Fruit fly (Drosophila melanogaster) S2 (cell line): Measurements from ENCODE around the gene Ance-3.

Experiments used
- CG8478 ChIP-seq: fragments of >200 bp; optimal IDR thresholded peaks from 2 replicates; lab custom pipeline; 2018
- CTCF ChIP-seq, 2 experiments: fragments of >200 bp; optimal IDR thresholded peaks; 2 replicates each; lab custom pipeline; 2018

Ance-3 gene

DNA sequence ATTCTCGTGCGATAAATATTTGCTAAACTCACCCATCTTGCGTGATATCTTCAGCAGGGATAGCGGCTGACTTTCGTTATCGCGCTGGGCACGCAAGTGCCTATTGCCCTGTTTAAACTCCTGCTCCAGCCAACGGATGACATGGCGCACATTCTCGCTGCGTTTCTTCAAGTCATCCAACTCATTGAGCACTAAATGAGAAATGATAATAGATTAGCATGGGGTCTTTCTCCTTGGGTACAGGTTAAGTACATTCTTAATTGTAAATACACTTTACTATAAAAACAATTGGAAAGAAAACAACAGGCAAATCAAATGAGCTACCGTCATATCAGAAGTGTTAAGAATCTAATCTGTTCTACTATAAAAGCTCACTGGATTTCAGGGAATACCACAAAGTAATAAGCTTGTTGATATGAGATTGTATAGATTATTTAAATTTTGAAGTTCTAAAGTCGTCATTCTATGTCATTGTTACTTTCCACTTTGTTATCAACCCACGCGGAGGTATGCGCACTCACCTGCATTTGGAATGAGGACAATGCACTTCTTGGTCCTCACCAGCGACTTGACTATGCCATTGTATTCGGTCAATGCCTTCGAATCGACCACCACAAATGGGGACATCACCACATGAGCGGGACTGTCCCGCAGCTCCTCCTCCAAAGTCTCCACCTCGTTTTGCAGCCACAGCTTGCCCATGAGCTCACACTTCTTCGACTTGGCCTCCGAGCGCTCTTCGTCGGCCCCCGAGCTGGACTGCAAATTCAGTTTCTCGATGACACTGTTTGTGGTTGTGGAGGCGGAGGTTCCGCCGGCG, 14.2 kb upstream of the Ance-3 start:
- TF ChIP-seq CTCF (optimal IDR thresholded peaks at IDR 0.05; lab: Kevin White, UChicago), result no peak
- no peak for TF ChIP-seq CG8478

DNA sequence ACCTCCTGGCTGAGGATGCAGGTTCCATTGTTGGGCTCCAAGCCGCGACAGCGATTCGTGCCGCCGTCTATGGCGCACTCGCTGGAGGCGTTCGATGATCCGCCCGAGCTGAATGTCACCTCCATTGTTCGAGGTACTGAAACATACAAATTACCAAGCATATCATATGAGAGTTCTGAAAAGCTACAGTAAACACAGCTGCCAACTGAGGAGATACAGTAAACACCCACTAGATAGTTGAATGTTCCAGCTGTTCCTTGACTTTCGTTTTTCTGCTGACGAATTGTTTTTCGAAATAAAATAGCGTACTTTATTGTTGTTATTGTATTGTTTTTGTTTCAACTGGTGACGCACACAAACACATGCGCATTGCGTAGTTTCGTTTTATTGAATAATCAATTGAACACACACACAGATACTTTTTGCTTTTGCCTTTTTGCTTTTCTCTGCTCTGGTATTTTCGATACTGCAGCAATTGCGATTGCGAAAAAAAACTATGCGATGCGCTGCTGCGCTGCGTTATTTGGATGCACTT, 10.7 kb upstream of the Ance-3 start:
- no peak for TF ChIP-seq CG8478
- no peak for TF ChIP-seq CTCF (optimal IDR thresholded peaks at IDR 0.05; lab: Kevin White, UChicago)

DNA sequence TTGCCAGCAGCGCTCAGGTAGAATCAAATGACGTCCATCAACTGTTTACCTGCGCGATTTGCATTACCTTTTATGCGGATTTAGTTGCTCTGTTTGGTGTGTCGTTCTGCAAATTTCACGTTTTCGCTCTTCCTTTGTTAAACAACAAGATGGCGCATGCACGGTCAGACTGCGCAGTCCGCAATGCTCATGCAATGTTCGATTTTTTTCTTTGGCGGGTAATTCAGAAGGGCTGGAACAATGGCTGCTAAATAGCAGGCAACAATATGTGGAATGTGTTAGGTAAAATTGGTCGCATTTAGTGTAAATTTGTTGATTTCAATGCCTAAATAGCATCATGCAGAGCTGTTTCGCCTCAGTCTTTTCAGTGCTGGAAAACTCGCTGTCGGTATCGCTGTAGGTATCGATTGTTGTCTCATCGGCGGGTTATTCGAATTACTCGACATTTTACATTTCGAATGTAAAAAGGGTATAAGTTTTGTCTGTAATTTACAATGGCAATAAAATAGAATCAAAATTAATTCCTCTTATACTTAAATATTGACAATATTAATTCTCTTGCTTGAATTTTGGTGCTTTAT, 10.1 kb upstream of the Ance-3 start, which contains the start of gene Smg5:
TSS of gene Smg5 (minus strand) at position 331 of the 581 bp plus-strand sequence.
- no peak for TF ChIP-seq CG8478
- TF ChIP-seq CTCF (optimal IDR thresholded peaks at IDR 0.05; lab: Kevin White, UChicago), result peak; percentile 32 to 51

DNA sequence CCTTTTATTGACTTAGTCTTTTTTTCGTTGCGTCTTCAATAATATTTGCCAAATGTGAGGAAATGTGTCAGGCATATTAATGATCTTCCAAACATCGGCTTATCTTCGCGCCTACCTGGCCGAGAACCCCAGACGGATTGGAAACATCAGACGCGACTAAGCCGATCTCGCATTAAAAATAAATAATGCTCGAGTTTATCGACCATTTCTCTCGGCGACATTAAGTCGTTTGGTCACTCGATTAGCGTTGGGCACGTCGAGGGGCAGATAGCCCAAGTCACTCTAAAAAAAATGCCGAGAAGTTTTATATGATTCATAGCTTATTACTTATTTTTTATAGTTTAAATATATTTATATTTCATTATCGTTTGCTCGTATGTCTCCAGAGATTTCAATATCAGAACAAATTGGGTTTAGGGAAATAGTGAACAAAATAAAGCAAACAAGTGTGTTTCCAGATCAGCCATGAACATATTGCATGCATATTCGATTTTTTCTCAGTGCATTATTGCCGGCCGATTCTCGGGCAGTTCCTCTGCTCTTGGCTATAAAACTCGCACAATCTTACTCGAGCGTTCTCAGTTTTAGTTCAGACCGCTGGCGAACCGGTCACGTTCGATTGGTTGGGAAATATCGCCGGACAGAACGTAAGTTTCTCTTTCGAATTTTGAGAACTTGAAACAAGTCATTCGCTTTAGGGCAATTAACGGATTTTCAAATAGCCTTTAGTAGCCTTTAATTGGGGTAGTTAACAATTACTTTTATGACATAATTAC, 9.3 kb upstream of the Ance-3 start, which contains the start of gene Ance:
TSS of gene Ance (plus strand) at position 574 of the 776 bp plus-strand sequence.
- TF ChIP-seq CG8478 (no peak), CTCF (optimal IDR thresholded peaks at IDR 0.05; lab: Kevin White, UChicago) (no peak)

DNA sequence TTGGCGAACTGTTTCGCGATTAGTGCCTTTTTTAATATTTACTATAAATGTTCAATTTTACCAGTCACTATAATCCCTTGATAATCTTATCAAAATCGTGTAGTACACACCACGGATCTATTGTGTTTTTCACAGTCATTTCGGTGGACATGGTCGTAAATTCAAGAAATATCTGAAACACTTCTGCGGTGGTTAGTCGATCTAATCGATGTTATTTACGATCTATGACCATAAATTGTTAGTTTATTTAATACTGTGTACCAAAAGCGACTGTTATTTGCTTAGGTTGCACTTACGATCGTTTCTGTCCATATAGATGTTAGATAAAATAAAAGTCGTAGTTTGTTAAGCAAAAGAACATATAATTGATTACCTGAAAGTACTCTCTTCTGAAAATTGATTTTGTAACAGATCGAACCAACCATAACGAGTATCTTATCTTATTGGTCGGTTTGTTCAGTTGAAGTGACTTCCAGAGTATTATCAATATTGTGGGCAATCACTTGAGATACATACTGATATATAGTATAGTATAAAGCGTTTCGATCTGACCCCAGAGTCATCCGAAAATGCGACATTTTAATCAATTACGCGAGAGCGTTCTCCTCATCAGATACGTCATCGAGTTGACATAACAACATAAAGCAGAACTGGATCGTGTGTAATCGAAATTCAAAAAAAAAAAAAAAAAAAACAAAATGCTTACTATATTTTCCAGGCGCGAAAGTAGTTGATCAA, 8.5 kb upstream of the Ance-3 start:
- TF ChIP-seq CTCF (optimal IDR thresholded peaks at IDR 0.05; lab: Kevin White, UChicago) (no peak), CG8478 (no peak)

DNA sequence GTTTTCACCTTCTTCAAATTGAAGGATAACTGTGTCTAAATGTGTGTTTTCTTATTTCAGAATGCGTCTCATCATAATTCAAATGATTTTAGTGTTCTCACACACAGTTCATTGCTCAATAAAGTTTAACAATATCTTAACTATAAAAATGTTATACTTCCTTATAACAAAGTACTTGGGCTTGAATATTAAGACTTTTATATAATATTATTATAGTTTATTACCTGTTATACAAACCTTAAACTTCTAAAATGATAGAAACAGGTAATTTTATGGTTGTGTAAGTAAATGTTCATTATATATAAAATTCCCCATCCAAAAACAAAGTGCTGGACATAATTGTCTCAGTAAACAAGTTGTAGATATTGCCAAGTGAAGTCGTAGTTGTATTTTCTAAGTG, 5.5 kb upstream of the Ance-3 start, which contains the start of gene Ance-2:
TSS of gene Ance-2 (plus strand) at position 301 of the 400 bp plus-strand sequence.
- no peak for TF ChIP-seq CG8478
- TF ChIP-seq CTCF (optimal IDR thresholded peaks at IDR 0.05; lab: Kevin White, UChicago), result no peak

DNA sequence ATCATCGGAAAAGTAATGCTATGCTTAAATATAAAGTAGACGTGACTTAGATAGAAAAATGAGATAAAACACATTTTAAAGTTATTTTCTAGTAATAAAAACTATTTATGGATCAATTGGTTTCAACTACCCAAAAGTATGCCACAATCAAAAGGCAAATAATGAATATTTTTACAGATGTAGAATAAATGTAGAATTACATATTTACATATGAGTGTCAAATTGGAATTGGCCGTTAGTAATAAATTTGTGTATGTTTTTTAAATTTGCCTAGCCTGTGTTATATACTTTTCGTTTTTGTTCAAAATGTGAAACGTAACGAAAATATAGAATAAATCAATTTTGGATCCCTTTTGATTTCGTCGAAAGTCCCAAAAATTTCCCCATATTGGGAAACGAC, 2.7 kb upstream of the Ance-3 start, which contains the start of gene Acyp:
TSS of gene Acyp (plus strand) at position 301 of the 400 bp plus-strand sequence.
- TF ChIP-seq CG8478, result no peak
- no peak for TF ChIP-seq CTCF (optimal IDR thresholded peaks at IDR 0.05; lab: Kevin White, UChicago)

DNA sequence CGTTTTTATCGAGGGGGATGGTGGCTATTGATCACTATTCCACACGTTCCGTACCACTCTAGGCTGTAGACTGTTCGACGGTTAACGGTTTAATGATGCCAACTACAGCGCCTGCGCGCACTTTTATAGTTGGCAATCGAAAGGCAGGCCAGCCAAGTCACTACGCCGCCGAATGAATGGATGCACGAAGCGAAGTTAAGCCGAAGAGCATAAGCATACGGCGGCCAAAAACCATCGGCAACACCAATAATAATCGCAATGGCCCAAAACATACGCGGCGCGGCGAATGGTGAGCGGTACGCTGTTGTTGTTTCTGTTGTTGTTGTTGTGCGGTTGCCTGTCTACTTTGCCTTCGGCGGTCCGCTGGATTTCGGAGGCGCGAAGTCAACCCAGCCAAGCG, 8.9 kb downstream of the Ance-3 start, which contains the start of gene Vajk1:
TSS of gene Vajk1 (minus strand) at position 101 of the 400 bp plus-strand sequence.
- TF ChIP-seq CTCF (optimal IDR thresholded peaks at IDR 0.05; lab: Kevin White, UChicago) (no peak), CG8478 (no peak)

DNA sequence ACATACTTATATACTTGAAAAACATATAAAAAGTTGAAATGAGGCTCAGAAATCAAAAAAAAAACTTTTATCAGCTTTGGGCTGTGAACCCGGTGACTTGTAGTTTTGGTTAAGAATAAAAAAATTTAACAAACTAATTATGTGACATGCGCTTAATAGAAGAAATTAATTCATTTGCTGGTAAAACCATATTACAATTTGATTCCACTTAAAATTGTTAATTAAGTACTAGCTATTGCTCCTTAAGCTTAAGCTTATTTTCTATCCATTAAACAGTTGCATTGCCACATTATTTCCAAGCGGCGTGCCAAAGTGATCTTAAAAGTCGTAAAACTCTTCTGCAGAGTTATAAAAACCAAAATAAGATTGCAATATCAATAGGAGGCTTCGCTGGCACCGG, 9.5 kb downstream of the Ance-3 start:
- TF ChIP-seq CG8478, result no peak
- TF ChIP-seq CTCF (optimal IDR thresholded peaks at IDR 0.05; lab: Kevin White, UChicago), result no peak

DNA sequence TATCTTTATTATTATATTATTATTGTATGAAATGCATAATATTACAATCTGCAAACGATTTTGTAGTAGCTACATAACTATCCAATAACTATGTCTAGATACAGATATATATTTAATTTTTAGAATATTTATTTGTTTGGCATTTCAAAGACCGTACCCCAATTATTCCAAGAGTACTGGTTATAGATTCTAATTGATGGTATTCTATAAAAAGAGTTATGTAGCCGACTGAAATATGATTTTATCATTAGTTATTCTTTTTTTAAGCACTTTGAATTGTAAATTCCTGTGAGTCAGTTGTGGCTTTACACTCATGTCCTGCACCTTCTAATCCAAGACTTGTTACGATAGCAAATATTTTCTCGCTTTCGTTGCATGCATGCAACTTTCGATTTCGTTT, 11.2 kb downstream of the Ance-3 start:
- TF ChIP-seq CG8478 (no peak), CTCF (optimal IDR thresholded peaks at IDR 0.05; lab: Kevin White, UChicago) (no peak)

DNA sequence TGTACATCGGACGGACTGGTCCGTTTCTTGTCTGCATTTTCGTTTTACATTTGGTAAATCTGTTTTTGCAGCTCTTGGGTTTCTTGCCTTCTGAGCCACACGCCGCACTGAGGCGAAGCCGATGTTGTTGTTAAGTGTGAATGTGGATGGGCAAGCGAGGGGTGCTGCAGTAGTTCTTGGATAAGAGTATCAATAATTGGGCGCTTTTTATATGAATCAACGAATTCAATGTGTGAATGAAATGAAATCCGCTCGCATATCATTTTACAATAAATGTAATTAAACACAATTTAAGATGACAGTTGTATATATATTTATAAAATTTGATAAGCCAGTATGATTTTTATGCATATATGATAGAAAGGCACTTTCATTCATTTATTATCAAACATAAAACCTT, 13.9 kb downstream of the Ance-3 start:
- TF ChIP-seq CTCF (optimal IDR thresholded peaks at IDR 0.05; lab: Kevin White, UChicago), result no peak
- TF ChIP-seq CG8478, result no peak

DNA sequence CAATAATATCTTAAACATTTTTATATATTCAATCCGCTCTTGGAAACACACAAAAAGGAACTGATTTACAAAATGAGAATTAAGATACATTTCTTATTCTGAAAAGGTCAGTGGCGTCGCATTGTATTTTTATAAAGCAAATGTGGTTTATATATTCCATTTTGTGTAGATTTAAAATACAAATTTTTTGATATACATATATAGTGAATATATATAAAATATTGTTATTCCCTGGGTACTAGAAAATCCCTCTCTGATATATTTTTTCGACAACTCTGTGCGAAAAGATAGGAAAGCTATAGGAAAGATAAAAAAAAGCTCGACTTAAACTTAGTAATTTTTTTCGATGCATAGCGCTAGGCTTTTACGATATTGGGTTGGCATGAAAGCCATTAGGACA, 16.8 kb downstream of the Ance-3 start, which contains the start of gene CG42711:
TSS of gene CG42711 (minus strand) at position 45 of the 400 bp plus-strand sequence.
- TF ChIP-seq CG8478 (no peak), CTCF (optimal IDR thresholded peaks at IDR 0.05; lab: Kevin White, UChicago) (no peak)

DNA sequence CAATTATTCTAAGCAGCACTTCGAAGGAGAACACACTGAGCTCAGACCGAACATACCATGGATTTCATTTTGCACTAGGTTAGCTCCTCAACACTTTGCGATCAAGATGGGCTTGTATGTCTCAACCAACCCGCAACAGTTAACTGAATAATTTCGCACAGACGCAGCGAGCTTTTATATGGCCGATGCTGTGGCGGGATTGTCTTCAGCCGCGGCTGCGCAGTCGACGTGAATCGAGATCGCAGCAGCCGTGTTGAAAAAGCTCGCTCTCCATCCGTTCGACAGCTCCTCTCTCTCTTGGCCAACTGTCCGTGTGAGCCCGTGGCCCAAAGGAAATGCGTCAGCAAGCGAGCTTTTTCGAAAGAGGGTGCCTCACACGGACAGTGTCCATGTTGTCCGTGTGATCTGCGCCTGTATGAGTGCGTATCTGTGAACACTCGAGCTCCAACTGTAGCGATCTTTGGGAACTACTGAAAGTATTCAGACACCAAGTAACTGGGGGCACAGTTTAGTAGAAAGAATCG, 20.1 kb downstream of the Ance-3 start, which contains the start of gene Vajk2:
TSS of gene Vajk2 (minus strand) at position 151 of the 524 bp plus-strand sequence.
- TF ChIP-seq CTCF (optimal IDR thresholded peaks at IDR 0.05; lab: Kevin White, UChicago), result no peak
- no peak for TF ChIP-seq CG8478

DNA sequence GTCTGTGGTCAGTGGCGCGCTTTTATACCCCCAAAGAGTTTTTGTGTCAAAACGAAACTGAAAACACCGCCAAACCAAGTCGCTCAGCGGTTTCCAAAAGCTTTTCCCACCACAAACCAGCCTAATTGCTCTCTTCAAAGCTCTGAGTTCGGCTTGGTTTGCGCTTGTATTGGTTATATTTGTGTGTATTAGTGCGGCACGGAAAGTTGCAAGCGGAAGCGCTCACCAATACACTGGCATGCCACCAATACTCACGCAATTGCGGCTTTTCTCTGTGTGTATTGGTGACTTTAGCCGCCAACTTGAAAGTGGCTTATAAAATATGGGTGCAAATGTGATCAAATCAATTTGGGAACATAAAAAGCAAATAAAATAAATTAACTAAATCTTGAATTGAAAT, 33.0 kb downstream of the Ance-3 start, which contains the start of gene Vajk3:
TSS of gene Vajk3 (minus strand) at position 1 of the 400 bp plus-strand sequence.
- TF ChIP-seq CTCF (optimal IDR thresholded peaks at IDR 0.05; lab: Kevin White, UChicago), result no peak
- no peak for TF ChIP-seq CG8478
